Worm (Caenorhabditis elegans) whole organism, L2 larva: ENCODE results near the gene T27E7.1.

Experiments
- egl-27 ChIP-seq: sonication (generic microtip); optimal IDR thresholded peaks from 3 replicates; lab custom pipeline; 2017; ENCODE audit warnings: missing biosample characterization, missing genetic modification reagents, missing genetic modification characterization
- fos-1 ChIP-seq: fragments of 150-350 bp; optimal IDR thresholded peaks from 2 replicates; lab custom pipeline; 2014; ENCODE audit warnings: missing biosample characterization, missing genetic modification characterization
- lin-13 ChIP-seq: fragments of 150-350 bp; optimal IDR thresholded peaks from 2 replicates; lab custom pipeline; 2014; ENCODE audit warnings: missing biosample characterization, missing genetic modification reagents, missing genetic modification characterization
- nhr-237 ChIP-seq: fragments of 150-350 bp; optimal IDR thresholded peaks from 2 replicates; lab custom pipeline; 2014; ENCODE audit warnings: missing biosample characterization, missing genetic modification characterization
- nhr-25 ChIP-seq: fragments of 150-350 bp; sonication (generic microtip); optimal IDR thresholded peaks from 3 replicates; lab custom pipeline; 2014; ENCODE audit warnings: missing biosample characterization, missing genetic modification characterization
- sma-9 ChIP-seq, 2 experiments: fragments of 150-350 bp in 1 of 2; sonication (generic microtip) in 1 of 2; optimal IDR thresholded peaks; 2 replicates each; lab custom pipeline; 2014 to 2016; ENCODE audit warnings: missing genetic modification characterization in 2 of 2, mild to moderate bottlenecking in 1 of 2, missing biosample characterization in 1 of 2, missing compliant biosample characterization in 1 of 2, missing genetic modification reagents in 1 of 2, moderate library complexity in 1 of 2
- unc-39 ChIP-seq: fragments of 150-350 bp; optimal IDR thresholded peaks from 2 replicates; lab custom pipeline; 2014; ENCODE audit warnings: missing biosample characterization, missing genetic modification characterization
- ztf-11 ChIP-seq: sonication (generic microtip); optimal IDR thresholded peaks from 2 replicates; lab custom pipeline; 2017; ENCODE audit warnings: missing biosample characterization, missing genetic modification characterization

ce11 chrIV:14496494-14496893, 23.1 kb upstream of the T27E7.1 start:
- TF ChIP-seq nhr-25 (tag; lab: Kevin White, UChicago) (no peak), unc-39 (tag; lab: Kevin White, UChicago) (no peak), fos-1 (tag; lab: Kevin White, UChicago) (no peak), lin-13 (GFP tag; lab: Kevin White, UChicago) (no peak), sma-9 (GFP tag; optimal IDR thresholded peaks at IDR 0.05; lab: Kevin White, UChicago) (no peak), sma-9 (tag; optimal IDR thresholded peaks at IDR 0.05; lab: Kevin White, UChicago) (no peak), ztf-11 (no peak), nhr-237 (tag; lab: Kevin White, UChicago) (no peak), egl-27 (tag; lab: Kevin White, UChicago) (no peak)
